Fruit fly (Drosophila melanogaster) whole organism, adult: ENCODE data around the gene CG1544.

Source experiments
- CG11617 ChIP-seq: fragments of 200-800 bp; sonication (Bioruptor generic); optimal IDR thresholded peaks from 2 replicates; lab custom pipeline; 2017; ENCODE audit warnings: mild to moderate bottlenecking, missing biosample characterization, missing genetic modification reagents, missing genetic modification characterization
- CG12768 ChIP-seq: fragments of 200-800 bp; sonication (Bioruptor generic); optimal IDR thresholded peaks from 2 replicates; lab custom pipeline; 2017; ENCODE audit warnings: missing biosample characterization, missing genetic modification characterization, mild to moderate bottlenecking, moderate library complexity, missing genetic modification reagents
- CG14711 ChIP-seq: fragments of 200-800 bp; sonication (Bioruptor generic); optimal IDR thresholded peaks from 2 replicates; lab custom pipeline; 2018; ENCODE audit warnings: missing biosample characterization, mild to moderate bottlenecking, missing genetic modification characterization, moderate library complexity
- CG1620 ChIP-seq: fragments of 200-800 bp; sonication (Bioruptor generic); optimal IDR thresholded peaks from 2 replicates; lab custom pipeline; 2016; ENCODE audit warnings: missing biosample characterization, missing genetic modification characterization
- CG33017 ChIP-seq: fragments of 200-800 bp; sonication (Bioruptor generic); optimal IDR thresholded peaks from 2 replicates; lab custom pipeline; 2018; ENCODE audit warnings: missing biosample characterization, mild to moderate bottlenecking, missing genetic modification characterization, moderate library complexity
- CG5204 ChIP-seq: fragments of 200-800 bp; sonication (Bioruptor generic); optimal IDR thresholded peaks from 2 replicates; lab custom pipeline; 2016; ENCODE audit warnings: missing biosample characterization, missing genetic modification characterization
- CG7045 ChIP-seq: fragments of 200-800 bp; sonication (Bioruptor generic); optimal IDR thresholded peaks from 2 replicates; lab custom pipeline; 2017; ENCODE audit warnings: missing biosample characterization, mild to moderate bottlenecking, missing genetic modification characterization
- CG7101 ChIP-seq: fragments of 200-800 bp; sonication (Bioruptor generic); optimal IDR thresholded peaks from 2 replicates; lab custom pipeline; 2018; ENCODE audit warnings: missing biosample characterization, mild to moderate bottlenecking, missing genetic modification characterization, moderate library complexity
- Clk ChIP-seq: fragments of 200-800 bp; sonication (Bioruptor generic); optimal IDR thresholded peaks from 2 replicates; lab custom pipeline; 2017; ENCODE audit warnings: missing biosample characterization, missing genetic modification characterization
- Crg-1 ChIP-seq: fragments of 200-800 bp; sonication (Bioruptor generic); optimal IDR thresholded peaks from 2 replicates; lab custom pipeline; 2016; ENCODE audit warnings: missing biosample characterization, missing genetic modification characterization
- Hr96 ChIP-seq: fragments of 200-800 bp; sonication (Bioruptor generic); optimal IDR thresholded peaks from 2 replicates; lab custom pipeline; 2016; ENCODE audit warnings: missing biosample characterization, missing genetic modification characterization
- Mnt ChIP-seq: fragments of 200-800 bp; sonication (Bioruptor generic); optimal IDR thresholded peaks from 2 replicates; lab custom pipeline; 2016; ENCODE audit warnings: missing biosample characterization, mild to moderate bottlenecking, missing genetic modification characterization
- bab1 ChIP-seq: fragments of 200-800 bp; sonication (Bioruptor generic); optimal IDR thresholded peaks from 3 replicates; lab custom pipeline; 2019; ENCODE audit warnings: missing biosample characterization, mild to moderate bottlenecking, missing genetic modification characterization, moderate library complexity
- cic ChIP-seq: fragments of 200-800 bp; sonication (Bioruptor generic); optimal IDR thresholded peaks from 2 replicates; lab custom pipeline; 2017; ENCODE audit warnings: missing biosample characterization, mild to moderate bottlenecking, missing genetic modification characterization, moderate library complexity
- cnc ChIP-seq, 2 experiments: fragments of >200 bp; optimal IDR thresholded peaks; 2 replicates each; lab custom pipeline; 2017
- kay ChIP-seq: fragments of 200-800 bp; sonication (Bioruptor generic); peaks from one replicate; lab custom pipeline; 2016; ENCODE audit warnings: missing biosample characterization, missing genetic modification characterization, borderline replicate concordance
- ovo ChIP-seq: fragments of 200-800 bp; sonication (Bioruptor generic); optimal IDR thresholded peaks from 2 replicates; lab custom pipeline; 2016; ENCODE audit warnings: missing biosample characterization, missing genetic modification characterization
- pad ChIP-seq: fragments of 200-800 bp; sonication (Bioruptor generic); optimal IDR thresholded peaks from 3 replicates; lab custom pipeline; 2017; ENCODE audit warnings: missing biosample characterization, missing genetic modification characterization, mild to moderate bottlenecking, moderate library complexity, missing genetic modification reagents
- tj ChIP-seq: fragments of 200-800 bp; sonication (Bioruptor generic); optimal IDR thresholded peaks from 3 replicates; lab custom pipeline; 2017; ENCODE audit warnings: missing biosample characterization, mild to moderate bottlenecking, missing genetic modification characterization, moderate library complexity
- toe ChIP-seq: fragments of 200-800 bp; sonication (Bioruptor generic); optimal IDR thresholded peaks from 2 replicates; lab custom pipeline; 2016; ENCODE audit warnings: missing biosample characterization, missing genetic modification characterization

Gene CG1544

DNA sequence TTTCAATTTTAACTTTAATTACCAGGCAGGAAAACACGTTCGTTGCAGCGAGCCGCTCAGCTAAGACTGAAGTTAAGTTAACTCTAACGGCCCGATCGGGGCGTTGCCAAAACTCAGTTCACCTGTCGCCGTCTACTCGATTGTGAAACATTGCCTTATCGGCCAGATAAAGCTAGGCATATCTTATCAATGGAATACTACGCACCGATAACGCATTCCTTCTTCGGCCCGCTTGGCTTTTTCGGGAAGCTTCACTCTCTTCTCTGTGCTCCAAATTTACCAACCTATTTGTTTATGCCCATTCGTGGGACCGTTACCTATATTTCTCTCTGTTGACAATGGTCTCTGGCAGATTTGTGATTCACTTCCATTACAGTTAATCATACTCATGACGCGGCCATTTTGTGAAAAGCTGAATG lies 1.0 kb upstream of the CG1544 start, which contains the start of gene mesh:
Gene mesh (minus strand): TSS at position 68 of the 419 bp plus-strand sequence.
- no peak for TF ChIP-seq pad
- no peak for TF ChIP-seq CG1620
- TF ChIP-seq CG7045 (GFP tag; lab: Kevin White, UChicago) = no peak
- TF ChIP-seq CG7101 = peak; percentile 17
- TF ChIP-seq Clk (GFP tag; lab: Kevin White, UChicago) = no peak
- no peak for TF ChIP-seq cnc (optimal IDR thresholded peaks at IDR 0.05; lab: Kevin White, UChicago)
- TF ChIP-seq tj = no peak
- TF ChIP-seq toe = no peak
- TF ChIP-seq CG5204 (GFP tag; lab: Kevin White, UChicago) = no peak
- no peak for TF ChIP-seq CG11617
- TF ChIP-seq ovo = peak; percentile 44
- no peak for TF ChIP-seq Crg-1 (GFP tag; lab: Kevin White, UChicago)
- TF ChIP-seq CG12768 (GFP tag; lab: Kevin White, UChicago) = no peak
- no peak for TF ChIP-seq kay (GFP tag; lab: Kevin White, UChicago)
- peak; percentile 26 for TF ChIP-seq Mnt (GFP tag; lab: Kevin White, UChicago)
- TF ChIP-seq bab1 = no peak
- TF ChIP-seq CG14711 (tag; lab: Kevin White, UChicago) = peak; percentile 4
- TF ChIP-seq Hr96 (GFP tag; lab: Kevin White, UChicago) = no peak
- peak; percentile 14 for TF ChIP-seq CG33017 (tag; lab: Kevin White, UChicago)
- TF ChIP-seq cic = peak; percentile 90

DNA sequence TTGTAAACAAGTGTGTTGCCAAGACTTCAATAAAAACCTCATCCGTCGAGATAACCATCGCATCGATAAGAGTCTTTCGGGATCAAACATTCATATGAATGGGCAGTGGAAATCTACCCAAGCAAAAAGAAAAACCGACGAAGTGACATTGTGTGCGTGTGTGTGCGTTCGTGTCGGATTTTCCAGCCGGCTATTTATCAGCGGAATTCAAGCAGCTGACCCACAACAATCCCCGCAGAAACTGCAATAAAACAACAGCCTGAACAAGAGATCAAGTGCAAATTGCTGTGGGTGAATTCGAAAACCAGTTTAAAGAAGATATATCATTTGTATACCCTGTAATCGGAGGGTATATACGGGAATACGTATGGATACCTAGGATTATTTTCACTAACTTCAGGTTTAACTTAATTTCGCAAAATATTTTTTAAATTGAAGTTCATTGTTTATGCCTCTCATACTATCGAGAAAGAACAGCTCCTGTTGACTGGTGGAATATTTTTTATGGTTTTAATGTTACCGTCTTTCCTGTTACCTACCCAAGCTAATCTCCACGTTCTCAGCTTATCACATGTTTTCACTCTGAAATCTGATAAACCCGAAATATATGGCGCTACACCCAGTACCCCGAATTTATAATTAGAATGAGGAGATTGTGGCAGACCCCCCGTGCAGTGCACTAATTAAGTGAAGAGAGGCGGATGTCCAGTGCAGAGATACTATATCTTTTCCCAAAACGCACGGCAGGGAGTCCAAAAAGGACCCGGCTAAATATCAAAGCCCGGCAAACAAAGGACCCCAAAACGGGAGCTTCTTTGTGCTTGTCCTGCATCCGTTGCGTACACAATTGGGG lies 652 bp downstream of the CG1544 start:
- TF ChIP-seq ovo (no peak), bab1 (no peak), Mnt (GFP tag; lab: Kevin White, UChicago) (no peak), CG7101 (no peak)

DNA sequence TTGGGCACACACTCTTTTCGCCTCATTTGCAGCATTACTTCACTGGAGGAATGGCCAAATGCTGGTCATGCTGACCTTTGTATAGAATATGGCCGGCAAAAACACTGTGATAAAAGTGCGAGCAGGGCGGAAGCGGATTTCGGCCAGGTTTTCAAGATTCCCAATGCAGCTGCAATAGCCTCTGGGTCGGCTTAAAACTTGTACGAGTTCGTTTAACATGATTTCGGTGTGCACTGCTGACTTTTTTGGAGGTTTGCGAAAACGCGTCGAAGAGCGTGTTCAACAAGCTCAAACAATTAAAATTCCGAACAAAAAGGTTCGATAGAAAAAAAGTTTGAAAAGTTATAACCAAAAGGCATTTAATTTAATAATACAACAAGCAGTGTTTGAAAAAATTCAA lies 13.9 kb downstream of the CG1544 start, which contains the start of gene chp:
Gene chp (minus strand): TSS at position 101 of the 400 bp plus-strand sequence.
- no peak for TF ChIP-seq CG7101
- no peak for TF ChIP-seq Crg-1 (GFP tag; lab: Kevin White, UChicago)
- no peak for TF ChIP-seq cnc (optimal IDR thresholded peaks at IDR 0.05; lab: Kevin White, UChicago)
- no peak for TF ChIP-seq CG12768 (GFP tag; lab: Kevin White, UChicago)

DNA sequence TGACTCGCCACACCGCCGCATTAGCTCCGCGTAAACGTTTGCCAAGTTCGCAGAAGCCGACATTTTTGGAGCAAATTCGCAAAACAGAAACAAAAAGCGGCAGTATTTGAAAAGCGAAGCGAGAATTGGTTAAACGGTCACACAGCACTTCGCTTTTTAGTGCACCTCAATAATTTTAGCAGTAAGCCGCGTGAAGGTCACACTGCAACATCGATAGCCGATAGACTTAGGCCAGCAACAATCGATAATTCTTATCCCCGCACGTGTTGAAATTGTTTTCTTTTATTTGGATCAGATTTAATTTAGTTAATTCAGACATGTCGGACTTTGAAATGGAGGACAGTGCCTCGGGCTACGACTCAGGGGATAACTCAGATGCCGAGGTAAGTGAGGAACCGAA lies 16.5 kb downstream of the CG1544 start, which contains the start of the genes Zwilch and CG1542:
Gene Zwilch (minus strand): TSS at position 150 of the 400 bp plus-strand sequence.
Gene CG1542 (plus strand): TSS at position 232 of the 400 bp plus-strand sequence.
- no peak for TF ChIP-seq Clk (GFP tag; lab: Kevin White, UChicago)
- TF ChIP-seq Mnt (GFP tag; lab: Kevin White, UChicago) = peak; percentile 98
- no peak for TF ChIP-seq CG7045 (GFP tag; lab: Kevin White, UChicago)
- TF ChIP-seq cic = no peak
- no peak for TF ChIP-seq CG33017 (tag; lab: Kevin White, UChicago)
- peak; percentile 35 for TF ChIP-seq bab1
- TF ChIP-seq CG7101 = no peak
- no peak for TF ChIP-seq cnc (optimal IDR thresholded peaks at IDR 0.05; lab: Kevin White, UChicago)
- no peak for TF ChIP-seq CG14711 (tag; lab: Kevin White, UChicago)
- TF ChIP-seq toe = no peak
- no peak for TF ChIP-seq ovo
- TF ChIP-seq CG11617 = no peak

dm6 chr3R:31215830-31216229 lies 19.1 kb downstream of the CG1544 start, which contains the start of gene CG15561:
CG15561 (minus strand) TSS chr3R:31215942.
- TF ChIP-seq pad = peak; percentile 39
- peak; percentile 60 for TF ChIP-seq Crg-1 (GFP tag; lab: Kevin White, UChicago)
- no peak for TF ChIP-seq toe
- peak; percentile 46 for TF ChIP-seq CG7101
- no peak for TF ChIP-seq Hr96 (GFP tag; lab: Kevin White, UChicago)
- TF ChIP-seq cic = peak; percentile 28
- peak; percentile 86 for TF ChIP-seq bab1
- TF ChIP-seq Mnt (GFP tag; lab: Kevin White, UChicago) = peak; percentile 100
- TF ChIP-seq CG7045 (GFP tag; lab: Kevin White, UChicago) = no peak
- peak; percentile 23 for TF ChIP-seq CG1620
- peak; percentile 34 for TF ChIP-seq CG14711 (tag; lab: Kevin White, UChicago)
- peak; percentile 21 for TF ChIP-seq tj

DNA sequence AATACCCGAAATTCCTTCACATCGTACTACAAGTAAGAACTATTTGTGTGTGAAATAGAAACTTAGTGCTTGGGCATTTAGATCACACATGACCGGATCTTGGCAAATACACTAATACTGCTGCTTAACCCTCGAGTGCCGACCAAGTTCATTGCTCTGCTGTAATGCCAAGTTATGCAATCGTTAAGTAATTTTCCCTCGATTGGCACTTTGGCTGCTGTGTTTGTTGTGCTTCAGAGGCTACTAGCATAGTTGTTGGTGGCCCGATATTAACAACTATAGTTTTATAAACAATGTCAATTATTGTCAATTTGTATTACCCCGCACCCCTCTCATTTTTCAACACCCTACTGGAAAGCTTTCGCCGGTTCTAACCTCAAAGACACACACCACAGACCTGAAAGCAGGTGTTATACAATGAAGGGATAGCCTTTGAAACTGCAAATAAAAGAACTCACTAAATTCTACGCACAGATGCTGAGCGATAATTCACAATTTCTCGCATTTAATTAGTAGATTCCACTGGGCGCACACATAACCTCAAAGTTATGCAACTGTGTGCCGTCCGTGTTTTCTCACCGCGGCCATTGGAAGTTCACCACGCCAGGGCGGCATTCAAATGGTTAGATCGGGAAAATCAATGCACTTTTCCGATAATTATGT lies 21.6 kb downstream of the CG1544 start:
- no peak for TF ChIP-seq CG14711 (tag; lab: Kevin White, UChicago)
- TF ChIP-seq cnc (optimal IDR thresholded peaks at IDR 0.05; lab: Kevin White, UChicago) = no peak
- no peak for TF ChIP-seq toe
- peak; percentile 37 for TF ChIP-seq CG33017 (tag; lab: Kevin White, UChicago)
- peak; percentile 49 for TF ChIP-seq ovo
- peak; percentile 15 for TF ChIP-seq Clk (GFP tag; lab: Kevin White, UChicago)
- peak; percentile 7 for TF ChIP-seq CG1620
- peak; percentile 0 for TF ChIP-seq CG7101
- TF ChIP-seq tj = peak; percentile 35
- TF ChIP-seq bab1 = peak; percentile 42
- TF ChIP-seq Mnt (GFP tag; lab: Kevin White, UChicago) = peak; percentile 71
- TF ChIP-seq pad = peak; percentile 34
- no peak for TF ChIP-seq CG5204 (GFP tag; lab: Kevin White, UChicago)
- no peak for TF ChIP-seq kay (GFP tag; lab: Kevin White, UChicago)
- TF ChIP-seq CG12768 (GFP tag; lab: Kevin White, UChicago) = peak; percentile 56
- TF ChIP-seq CG7045 (GFP tag; lab: Kevin White, UChicago) = no peak
- TF ChIP-seq Crg-1 (GFP tag; lab: Kevin White, UChicago) = peak; percentile 21
- peak; percentile 64 for TF ChIP-seq CG11617
- TF ChIP-seq cic = peak; percentile 37
- TF ChIP-seq Hr96 (GFP tag; lab: Kevin White, UChicago) = no peak
